Fruit fly (Drosophila melanogaster) whole organism, pupa: ENCODE measurements around the gene Mi-2.

Experiments used
- CG10348 ChIP-seq: fragments of 200-800 bp; sonication (Bioruptor generic); IDR thresholded peaks from 2 replicates; pipeline ENCODE4 v1.3.6; 2022; ENCODE audit warnings: missing biosample characterization, missing genetic modification characterization
- CG13204 ChIP-seq: fragments of 200-800 bp; sonication (Bioruptor generic); optimal IDR thresholded peaks from 2 replicates; lab custom pipeline; 2018; ENCODE audit warnings: missing biosample characterization, mild to moderate bottlenecking, missing genetic modification characterization, moderate library complexity
- CG14655 ChIP-seq: fragments of 200-800 bp; sonication (Bioruptor generic); optimal IDR thresholded peaks from 3 replicates; lab custom pipeline; 2017; ENCODE audit warnings: mild to moderate bottlenecking, missing biosample characterization, missing genetic modification reagents, missing genetic modification characterization
- CG15710 ChIP-seq: fragments of 200-800 bp; sonication (Bioruptor generic); optimal IDR thresholded peaks from 2 replicates; lab custom pipeline; 2018; ENCODE audit warnings: missing biosample characterization, mild to moderate bottlenecking, missing genetic modification characterization, moderate library complexity
- CG17806 ChIP-seq: fragments of 200-800 bp; sonication (Bioruptor generic); optimal IDR thresholded peaks from 2 replicates; lab custom pipeline; 2018; ENCODE audit warnings: missing biosample characterization, mild to moderate bottlenecking, missing genetic modification characterization, moderate library complexity
- CG32121 ChIP-seq: fragments of 200-800 bp; sonication (Bioruptor generic); IDR thresholded peaks from 2 replicates; pipeline ENCODE4 v1.3.6; 2022; ENCODE audit warnings: missing biosample characterization, missing genetic modification characterization
- CG34367 ChIP-seq: fragments of 200-800 bp; sonication (Bioruptor generic); optimal IDR thresholded peaks from 2 replicates; lab custom pipeline; 2018; ENCODE audit warnings: missing biosample characterization, mild to moderate bottlenecking, missing genetic modification characterization
- D1 ChIP-seq: fragments of 200-800 bp; sonication (Bioruptor generic); optimal IDR thresholded peaks from 2 replicates; lab custom pipeline; 2018; ENCODE audit warnings: missing biosample characterization, mild to moderate bottlenecking, missing genetic modification characterization, moderate library complexity
- EcR ChIP-seq: fragments of 200-800 bp; sonication (Bioruptor generic); optimal IDR thresholded peaks from 3 replicates; lab custom pipeline; 2019; ENCODE audit warnings: missing biosample characterization, missing genetic modification characterization, mild to moderate bottlenecking, moderate library complexity, missing genetic modification reagents
- Ets98B ChIP-seq: fragments of 200-800 bp; sonication (Bioruptor generic); IDR thresholded peaks from 2 replicates; pipeline ENCODE4 v1.3.6; 2022; ENCODE audit warnings: missing biosample characterization, missing genetic modification characterization
- Pif1B ChIP-seq: fragments of 200-800 bp; sonication (Bioruptor generic); optimal IDR thresholded peaks from 3 replicates; lab custom pipeline; 2016; ENCODE audit warnings: missing biosample characterization, missing genetic modification characterization
- fd96Ca ChIP-seq: fragments of 200-800 bp; sonication (Bioruptor generic); IDR thresholded peaks from 3 replicates; pipeline ENCODE4 v1.3.6; 2022; ENCODE audit warnings: missing biosample characterization, missing genetic modification characterization
- rn ChIP-seq: fragments of 200-800 bp; sonication (Bioruptor generic); IDR thresholded peaks from 2 replicates; pipeline ENCODE4 v1.3.6; 2022; ENCODE audit warnings: missing biosample characterization, missing genetic modification characterization

- TF ChIP-seq Pif1B (no peak), CG10348 (GFP tag; lab: Robert Waterston, UW) (no peak), CG32121 (GFP tag; lab: Robert Waterston, UW) (no peak), rn (GFP tag; lab: Robert Waterston, UW) (no peak), CG34367 (tag; lab: Kevin White, UChicago) (no peak), EcR (GFP tag; lab: Kevin White, UChicago) (no peak), CG17806 (no peak), Ets98B (GFP tag; lab: Robert Waterston, UW) (no peak), D1 (tag; lab: Kevin White, UChicago) (no peak), CG14655 (GFP tag; lab: Kevin White, UChicago) (no peak), fd96Ca (no peak), CG13204 (no peak), CG15710 (tag; lab: Kevin White, UChicago) (no peak)
Measured at dm6 chr3L:19945469-19945868, 35.5 kb upstream of the Mi-2 start.
